Fruit fly (Drosophila melanogaster): Measurements from ENCODE around the gene CG17260.

The CG17260 gene

DNA sequence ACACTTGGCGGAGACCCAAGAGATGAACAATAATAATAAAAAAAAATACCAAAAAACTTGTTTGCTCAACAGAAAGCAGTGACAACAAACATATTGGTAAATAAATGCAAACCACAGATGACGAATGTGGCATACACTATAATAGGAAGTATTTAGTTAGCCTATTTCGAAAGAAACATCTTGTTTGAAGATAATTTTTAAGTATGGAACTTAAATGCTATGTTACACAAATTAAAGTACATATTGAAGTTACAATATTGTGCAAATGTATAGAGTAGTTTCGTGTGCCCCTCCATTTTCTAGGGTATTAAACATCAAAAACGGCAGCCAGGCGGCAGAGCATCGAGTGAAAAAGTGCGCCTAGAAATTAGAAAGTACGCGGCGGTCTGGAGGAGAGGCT, 33.6 kb upstream of the CG17260 start (continued):
- TF ChIP-seq kah (GFP tag; optimal IDR thresholded peaks at IDR 0.05): peak; percentile 51
- no peak for TF ChIP-seq CG6683 (GFP tag; optimal IDR thresholded peaks at IDR 0.05)
- TF ChIP-seq cato (GFP tag; optimal IDR thresholded peaks at IDR 0.05; ENCODE audit: borderline replicate concordance): no peak
- TF ChIP-seq lilli (GFP tag; optimal IDR thresholded peaks at IDR 0.05): no peak
- TF ChIP-seq gsb (GFP tag; IDR thresholded peaks at IDR 0.05): no peak
- TF ChIP-seq twi (tag; optimal IDR thresholded peaks at IDR 0.05): no peak
- peak; percentile 6 for TF ChIP-seq fd3F (GFP tag; optimal IDR thresholded peaks at IDR 0.05)
- no peak for TF ChIP-seq CG10274 (GFP tag; optimal IDR thresholded peaks at IDR 0.05)
- 0 out of 3 replicates have a peak, but pooled peaks have one; percentile 29 for TF ChIP-seq Aef1 (GFP tag; IDR thresholded peaks at IDR 0.05)
- no peak for TF ChIP-seq MTF-1 (GFP tag; optimal IDR thresholded peaks at IDR 0.05; ENCODE audit: borderline replicate concordance)
- TF ChIP-seq CG3407 (GFP tag; optimal IDR thresholded peaks at IDR 0.05): peak; percentile 52
- TF ChIP-seq Gsc (GFP tag; IDR thresholded peaks at IDR 0.05): no peak
- no peak for TF ChIP-seq CG12299 (tag; optimal IDR thresholded peaks at IDR 0.05)
- no peak for TF ChIP-seq jigr1 (GFP tag; IDR thresholded peaks at IDR 0.05)
- TF ChIP-seq Side (GFP tag; optimal IDR thresholded peaks at IDR 0.05): no peak
- no peak for TF ChIP-seq tap (tag; optimal IDR thresholded peaks at IDR 0.05)
- TF ChIP-seq CG8281 (tag; optimal IDR thresholded peaks at IDR 0.05): peak; percentile 15
- no peak for TF ChIP-seq mam (GFP tag; optimal IDR thresholded peaks at IDR 0.05)
- TF ChIP-seq Deaf1 (tag; optimal IDR thresholded peaks at IDR 0.05): no peak
- peak; percentile 2 for TF ChIP-seq CG17186 (GFP tag; optimal IDR thresholded peaks at IDR 0.05)
- no peak for TF ChIP-seq MBD-R2 (GFP tag; IDR thresholded peaks at IDR 0.05)
- TF ChIP-seq CG16863 (GFP tag; optimal IDR thresholded peaks at IDR 0.05): peak; percentile 40
- no peak for TF ChIP-seq dmrt11E (tag; optimal IDR thresholded peaks at IDR 0.05)
- no peak for TF ChIP-seq CG4730 (GFP tag; IDR thresholded peaks at IDR 0.05)
- TF ChIP-seq Dip3 (GFP tag; optimal IDR thresholded peaks at IDR 0.05): no peak
- no peak for TF ChIP-seq CG13624 (GFP tag; optimal IDR thresholded peaks at IDR 0.05)
- no peak for TF ChIP-seq HLHmδ (GFP tag; optimal IDR thresholded peaks at IDR 0.05)
- TF ChIP-seq sisA (GFP tag; IDR thresholded peaks at IDR 0.05): peak; percentile 29; the same call in 1 of the 2 replicates
- TF ChIP-seq CG9797 (GFP tag; optimal IDR thresholded peaks at IDR 0.05): no peak
- no peak for TF ChIP-seq CG18764 (GFP tag; optimal IDR thresholded peaks at IDR 0.05)
- peak; percentile 24 for TF ChIP-seq BtbVII (GFP tag; optimal IDR thresholded peaks at IDR 0.05)
- TF ChIP-seq sd (tag; optimal IDR thresholded peaks at IDR 0.05): peak; percentile 20
- no peak for TF ChIP-seq CG4854 (GFP tag; optimal IDR thresholded peaks at IDR 0.05)
- TF ChIP-seq HLH3B (GFP tag; IDR thresholded peaks at IDR 0.05): peak; percentile 61
- no peak for TF ChIP-seq CG3726 (GFP tag; IDR thresholded peaks at IDR 0.05)
- TF ChIP-seq lab (GFP tag; optimal IDR thresholded peaks at IDR 0.05): peak; percentile 51
- no peak for TF ChIP-seq caup (GFP tag; optimal IDR thresholded peaks at IDR 0.05; ENCODE audit: severe bottlenecking)
- TF ChIP-seq Sry-δ (GFP tag; optimal IDR thresholded peaks at IDR 0.05): no peak
- no peak for TF ChIP-seq CG10431 (GFP tag; optimal IDR thresholded peaks at IDR 0.05)
- TF ChIP-seq CG8478 (optimal IDR thresholded peaks at IDR 0.05): no peak
- peak; percentile 76 for TF ChIP-seq Drgx (GFP tag; IDR thresholded peaks at IDR 0.05)
- TF ChIP-seq dysf (GFP tag; IDR thresholded peaks at IDR 0.05): peak; percentile 63; the same call in 2 of the 3 replicates
- peak; percentile 50; the same call in 1 of the 2 replicates for TF ChIP-seq Nf-YA (GFP tag; IDR thresholded peaks at IDR 0.05)
- TF ChIP-seq salm (tag; optimal IDR thresholded peaks at IDR 0.05): peak; percentile 11
- TF ChIP-seq CkIIα-i1 (GFP tag; IDR thresholded peaks at IDR 0.05): no peak
- no peak for TF ChIP-seq Oaz (GFP tag; IDR thresholded peaks at IDR 0.05)
- no peak for TF ChIP-seq CG8765 (GFP tag; IDR thresholded peaks at IDR 0.05)
- TF ChIP-seq Eip74EF (GFP tag; optimal IDR thresholded peaks at IDR 0.05): peak in 1 of 2 experiments; percentile 74
- TF ChIP-seq CG17361 (GFP tag; IDR thresholded peaks at IDR 0.05): peak; percentile 67; the same call in 2 of the 3 replicates
- TF ChIP-seq hbn (GFP tag; IDR thresholded peaks at IDR 0.05; ENCODE audit: partially characterized antibody): no peak
- TF ChIP-seq CG30020 (tag; optimal IDR thresholded peaks at IDR 0.05): no peak

Data from whole organism, embryonic.